Worm (Caenorhabditis elegans) whole organism, midembryonic: ENCODE data around the gene txt-6.

Source experiments
- T22C8.4 ChIP-seq: fragments of 200-800 bp; sonication (Bioruptor generic); IDR thresholded peaks from 2 replicates; pipeline ENCODE4 v1.3.6; 2022; ENCODE audit warnings: missing genetic modification characterization, missing compliant biosample characterization
- flt-1 ChIP-seq: fragments of 200-800 bp; sonication (Bioruptor generic); IDR thresholded peaks from 2 replicates; pipeline ENCODE4 v1.3.6; 2022; ENCODE audit warnings: missing genetic modification characterization, missing compliant biosample characterization
- med-1 ChIP-seq: sonication (generic microtip); optimal IDR thresholded peaks from 2 replicates; lab custom pipeline; 2017; ENCODE audit warnings: missing genetic modification characterization, mild to moderate bottlenecking, missing compliant biosample characterization, antibody characterized with exemption, missing genetic modification reagents; ENCODE audit not compliant: insufficient read depth
- ref-1 ChIP-seq: fragments of 200-800 bp; sonication (Bioruptor generic); conservative IDR thresholded peaks from 2 replicates; pipeline ENCODE4 v1.3.6; 2022; ENCODE audit warnings: missing genetic modification reagents, missing genetic modification characterization, missing compliant biosample characterization
- tab-1 ChIP-seq: fragments of 200-800 bp; sonication (Bioruptor generic); IDR thresholded peaks from 2 replicates; pipeline ENCODE4 v1.3.6; 2022; ENCODE audit warnings: missing genetic modification characterization, missing compliant biosample characterization

ce11 chrV:4653871-4654605, 47.3 kb upstream of the txt-6 start, which contains the start of the genes col-139 and F41F3.1:
- TF ChIP-seq ref-1 (no peak), tab-1 (GFP tag; lab: Robert Waterston, UW) (no peak), flt-1 (GFP tag; lab: Robert Waterston, UW) (no peak), T22C8.4 (GFP tag; lab: Robert Waterston, UW) (no peak), med-1 (no peak)
